Fruit fly (Drosophila melanogaster): Measurements from ENCODE around the gene CG43057.

The CG43057 gene

dm6 chr2L:8204996-8205567 is 38.7 kb downstream of the CG43057 start, which contains the start of gene SLC5A11 (continued):
- TF ChIP-seq CG6813 (GFP tag; optimal IDR thresholded peaks at IDR 0.05) (peak; percentile 96), chinmo (GFP tag; IDR thresholded peaks at IDR 0.05; ENCODE audit: partially characterized antibody) (peak; percentile 86; the same call in 2 of the 4 replicates), Trl (optimal IDR thresholded peaks at IDR 0.05) (peak; percentile 83 to 99), Trl (GFP tag; optimal IDR thresholded peaks at IDR 0.05) (peak; percentile 96), her (GFP tag; optimal IDR thresholded peaks at IDR 0.05) (peak; percentile 87), CG17612 (GFP tag; IDR thresholded peaks at IDR 0.05) (peak; percentile 88), fd3F (GFP tag; optimal IDR thresholded peaks at IDR 0.05) (peak; percentile 71), amos (GFP tag; IDR thresholded peaks at IDR 0.05; ENCODE audit: partially characterized antibody) (no peak; the same call in 1 of the 2 replicates), cwo (GFP tag; optimal IDR thresholded peaks at IDR 0.05) (peak; percentile 97), twi (tag; optimal IDR thresholded peaks at IDR 0.05) (peak; percentile 72), CG12155 (GFP tag; optimal IDR thresholded peaks at IDR 0.05) (peak; percentile 98), CG13123 (GFP tag; optimal IDR thresholded peaks at IDR 0.05) (peak; percentile 87), vfl (GFP tag; optimal IDR thresholded peaks at IDR 0.05) (peak; percentile 51), PHDP (tag; optimal IDR thresholded peaks at IDR 0.05) (peak; percentile 97), CG17802 (tag; optimal IDR thresholded peaks at IDR 0.05) (peak; percentile 61), repo (GFP tag; optimal IDR thresholded peaks at IDR 0.05) (peak; percentile 96), CG31365 (tag; optimal IDR thresholded peaks at IDR 0.05) (peak; percentile 82), CG5180 (GFP tag; optimal IDR thresholded peaks at IDR 0.05) (peak; percentile 91), lola (GFP tag; optimal IDR thresholded peaks at IDR 0.05) (peak in 1 of 3 experiments; percentile 97), esg (GFP tag; conservative IDR thresholded peaks at IDR 0.05) (peak; percentile 97), CG10543 (GFP tag; optimal IDR thresholded peaks at IDR 0.05) (peak; percentile 95), tap (tag; optimal IDR thresholded peaks at IDR 0.05) (peak; percentile 95), Ada2b (GFP tag; IDR thresholded peaks at IDR 0.05) (peak; percentile 79), bowl (GFP tag; IDR thresholded peaks at IDR 0.05) (peak; percentile 82; the same call in 1 of the 2 replicates), zen2 (GFP tag; IDR thresholded peaks at IDR 0.05; ENCODE audit: partially characterized antibody) (no peak), CG6689 (GFP tag; IDR thresholded peaks at IDR 0.05) (peak; percentile 97), row (GFP tag; IDR thresholded peaks at IDR 0.05) (peak; percentile 100), Scr (GFP tag; IDR thresholded peaks at IDR 0.05; ENCODE audit: partially characterized antibody) (no peak), CG9215 (GFP tag; IDR thresholded peaks at IDR 0.05) (peak; percentile 93), Dref (GFP tag; IDR thresholded peaks at IDR 0.05) (peak; percentile 29), mam (GFP tag; optimal IDR thresholded peaks at IDR 0.05) (peak; percentile 95), CG6791 (GFP tag; IDR thresholded peaks at IDR 0.05; ENCODE audit: partially characterized antibody) (no peak), CrebB (tag; optimal IDR thresholded peaks at IDR 0.05) (peak; percentile 94), CG12391 (tag; optimal IDR thresholded peaks at IDR 0.05) (peak; percentile 98), hbn (GFP tag; IDR thresholded peaks at IDR 0.05; ENCODE audit: partially characterized antibody) (no peak), fu2 (GFP tag; optimal IDR thresholded peaks at IDR 0.05) (peak; percentile 68), yki (optimal IDR thresholded peaks at IDR 0.05) (no peak), Poxn (GFP tag; IDR thresholded peaks at IDR 0.05) (peak; percentile 32; the same call in 1 of the 2 replicates), CG13424 (tag; optimal IDR thresholded peaks at IDR 0.05) (peak; percentile 97), Hmr (GFP tag; optimal IDR thresholded peaks at IDR 0.05) (peak; percentile 98), H15 (GFP tag; IDR thresholded peaks at IDR 0.05) (peak; percentile 96), trem (tag; optimal IDR thresholded peaks at IDR 0.05) (peak; percentile 88), ap (GFP tag; IDR thresholded peaks at IDR 0.05) (peak; percentile 88), CG34422 (GFP tag; IDR thresholded peaks at IDR 0.05) (peak; percentile 97), CG11695 (GFP tag; IDR thresholded peaks at IDR 0.05) (peak; percentile 100), ranshi (GFP tag; IDR thresholded peaks at IDR 0.05) (peak; percentile 89), hkb (optimal IDR thresholded peaks at IDR 0.05) (no peak), hkb (GFP tag; IDR thresholded peaks at IDR 0.05) (peak; percentile 92), maf-S (GFP tag; optimal IDR thresholded peaks at IDR 0.05) (peak; percentile 92), Lim3 (GFP tag; IDR thresholded peaks at IDR 0.05) (peak; percentile 99)

Data from whole organism, embryonic.